Fruit fly (Drosophila melanogaster) whole organism, embryonic: Measurements from ENCODE around the gene DopEcR.
A peak's percentile ranks its signal among the peaks of the same experiment; 100 is the strongest.

Source experiments
- CG10431 ChIP-seq: fragments of 200-800 bp; sonication (Bioruptor generic); optimal IDR thresholded peaks from 3 replicates; lab custom pipeline; 2018; ENCODE audit warnings: missing biosample characterization, mild to moderate bottlenecking, missing genetic modification characterization
- CG11398 ChIP-seq: fragments of 200-800 bp; sonication (Bioruptor generic); optimal IDR thresholded peaks from 2 replicates; lab custom pipeline; 2016; ENCODE audit warnings: missing biosample characterization, missing genetic modification characterization
- CG11504 ChIP-seq: fragments of 200-800 bp; sonication (Bioruptor generic); optimal IDR thresholded peaks from 3 replicates; lab custom pipeline; 2019; ENCODE audit warnings: missing biosample characterization, mild to moderate bottlenecking, missing genetic modification characterization, moderate library complexity
- CG14667 ChIP-seq: fragments of 200-800 bp; sonication (Bioruptor generic); IDR thresholded peaks from 2 replicates; pipeline ENCODE4 v1.3.6; 2022; ENCODE audit warnings: missing biosample characterization, missing genetic modification characterization
- CG14965 ChIP-seq: fragments of 200-800 bp; sonication (Bioruptor generic); optimal IDR thresholded peaks from 2 replicates; lab custom pipeline; 2016; ENCODE audit warnings: missing biosample characterization, missing genetic modification characterization, borderline replicate concordance
- CG31441 ChIP-seq: fragments of 200-800 bp; sonication (Bioruptor generic); IDR thresholded peaks from 2 replicates; pipeline ENCODE4 v1.3.6; 2022; ENCODE audit warnings: missing biosample characterization, missing genetic modification characterization
- CG32532 ChIP-seq: fragments of 200-800 bp; sonication (Bioruptor generic); IDR thresholded peaks from 2 replicates; pipeline ENCODE4 v1.3.6; 2022; ENCODE audit warnings: missing biosample characterization, missing genetic modification characterization
- CG33213 ChIP-seq: fragments of 200-800 bp; sonication (Bioruptor generic); optimal IDR thresholded peaks from 3 replicates; lab custom pipeline; 2016; ENCODE audit warnings: missing biosample characterization, missing genetic modification characterization
- CG4730 ChIP-seq: fragments of 200-800 bp; sonication (Bioruptor generic); IDR thresholded peaks from 2 replicates; pipeline ENCODE4 v1.3.6; 2022; ENCODE audit warnings: missing biosample characterization, missing genetic modification characterization
- CG7357 ChIP-seq: fragments of 200-800 bp; sonication (Bioruptor generic); IDR thresholded peaks from 3 replicates; pipeline ENCODE4 v1.3.6; 2022; ENCODE audit warnings: missing biosample characterization, missing genetic modification characterization
- CG7745 ChIP-seq: fragments of 200-800 bp; sonication (Bioruptor generic); optimal IDR thresholded peaks from 2 replicates; lab custom pipeline; 2018; ENCODE audit warnings: missing biosample characterization, mild to moderate bottlenecking, missing genetic modification characterization, moderate library complexity
- CG8388 ChIP-seq: fragments of 200-800 bp; sonication (Bioruptor generic); optimal IDR thresholded peaks from 2 replicates; lab custom pipeline; 2019; ENCODE audit warnings: missing biosample characterization, mild to moderate bottlenecking, missing genetic modification characterization, moderate library complexity
- CG9797 ChIP-seq: fragments of 200-800 bp; sonication (Bioruptor generic); optimal IDR thresholded peaks from 3 replicates; lab custom pipeline; 2018; ENCODE audit warnings: missing biosample characterization, mild to moderate bottlenecking, missing genetic modification characterization
- CG9932 ChIP-seq: fragments of 200-800 bp; sonication (Bioruptor generic); IDR thresholded peaks from 2 replicates; pipeline ENCODE4 v1.3.6; 2022; ENCODE audit warnings: missing biosample characterization, missing genetic modification characterization
- D ChIP-seq, 2 experiments: fragments of 200-800 bp in 1 of 2; fragments of >200 bp in 1 of 2; sonication (Bioruptor generic) in 1 of 2; optimal IDR thresholded peaks; 2 replicates in 1 of 2; 3 replicates in 1 of 2; lab custom pipeline; 2017; ENCODE audit warnings: mild to moderate bottlenecking in 1 of 2, missing biosample characterization in 1 of 2, missing genetic modification characterization in 1 of 2, missing genetic modification reagents in 1 of 2
- Doc3 ChIP-seq: fragments of 200-800 bp; sonication (Bioruptor generic); IDR thresholded peaks from 3 replicates; pipeline ENCODE4 v1.3.6; 2022; ENCODE audit warnings: missing biosample characterization, missing genetic modification characterization; ENCODE audit not compliant: partially characterized antibody
- E2f2 ChIP-seq: fragments of 200-800 bp; sonication (Bioruptor generic); IDR thresholded peaks from 2 replicates; pipeline ENCODE4 v1.3.6; 2022; ENCODE audit warnings: missing biosample characterization, missing genetic modification characterization
- Fer2 ChIP-seq: fragments of 200-800 bp; sonication (Bioruptor generic); optimal IDR thresholded peaks from 2 replicates; lab custom pipeline; 2018; ENCODE audit warnings: missing biosample characterization, mild to moderate bottlenecking, missing genetic modification characterization, moderate library complexity
- H15 ChIP-seq: fragments of 200-800 bp; sonication (Bioruptor generic); IDR thresholded peaks from 3 replicates; pipeline ENCODE4 v1.3.6; 2022; ENCODE audit warnings: missing biosample characterization, missing genetic modification characterization
- HLHmδ ChIP-seq: fragments of 200-800 bp; sonication (Bioruptor generic); optimal IDR thresholded peaks from 2 replicates; lab custom pipeline; 2018; ENCODE audit warnings: missing biosample characterization, mild to moderate bottlenecking, missing genetic modification characterization, moderate library complexity
- Lim3 ChIP-seq: fragments of 200-800 bp; sonication (Bioruptor generic); IDR thresholded peaks from 2 replicates; pipeline ENCODE4 v1.3.6; 2022; ENCODE audit warnings: missing biosample characterization, missing genetic modification characterization
- MTF-1 ChIP-seq: fragments of 200-800 bp; sonication (Bioruptor generic); optimal IDR thresholded peaks from 2 replicates; lab custom pipeline; 2018; ENCODE audit warnings: missing biosample characterization, mild to moderate bottlenecking, missing genetic modification characterization, borderline replicate concordance
- Mad ChIP-seq: fragments of 200-800 bp; sonication (Bioruptor generic); optimal IDR thresholded peaks from 2 replicates; lab custom pipeline; 2016; ENCODE audit warnings: missing biosample characterization, missing genetic modification characterization
- NC2β ChIP-seq: fragments of 200-800 bp; sonication (Bioruptor generic); optimal IDR thresholded peaks from 2 replicates; lab custom pipeline; 2016; ENCODE audit warnings: missing biosample characterization, missing genetic modification characterization
- NK7.1 ChIP-seq: fragments of 200-800 bp; sonication (Bioruptor generic); optimal IDR thresholded peaks from 3 replicates; lab custom pipeline; 2016; ENCODE audit warnings: missing biosample characterization, missing genetic modification characterization
- Nf-YB ChIP-seq: fragments of 200-800 bp; sonication (Bioruptor generic); optimal IDR thresholded peaks from 3 replicates; lab custom pipeline; 2019; ENCODE audit warnings: missing biosample characterization, mild to moderate bottlenecking, missing genetic modification characterization, moderate library complexity
- Ravus ChIP-seq: fragments of 200-800 bp; sonication (Bioruptor generic); IDR thresholded peaks from 2 replicates; pipeline ENCODE4 v1.3.6; 2022; ENCODE audit warnings: missing biosample characterization, missing genetic modification characterization
- Sry-δ ChIP-seq: fragments of 200-800 bp; sonication (Bioruptor generic); optimal IDR thresholded peaks from 2 replicates; lab custom pipeline; 2016; ENCODE audit warnings: missing biosample characterization, missing genetic modification characterization
- chif ChIP-seq, 2 experiments: fragments of 200-800 bp; sonication (Bioruptor generic); optimal IDR thresholded peaks; 3 replicates each; lab custom pipeline; 2016; ENCODE audit warnings: missing biosample characterization in 2 of 2, missing genetic modification characterization in 2 of 2
- crc ChIP-seq: fragments of 200-800 bp; sonication (Bioruptor generic); optimal IDR thresholded peaks from 2 replicates; lab custom pipeline; 2016; ENCODE audit warnings: missing biosample characterization, missing genetic modification characterization
- emc ChIP-seq: fragments of 200-800 bp; sonication (Bioruptor generic); optimal IDR thresholded peaks from 2 replicates; lab custom pipeline; 2016; ENCODE audit warnings: missing biosample characterization, missing genetic modification characterization
- her ChIP-seq: fragments of 200-800 bp; sonication (Bioruptor generic); optimal IDR thresholded peaks from 2 replicates; lab custom pipeline; 2016; ENCODE audit warnings: missing biosample characterization, missing genetic modification characterization
- ind ChIP-seq: fragments of 200-800 bp; sonication (Bioruptor generic); optimal IDR thresholded peaks from 3 replicates; lab custom pipeline; 2016; ENCODE audit warnings: missing biosample characterization, missing genetic modification characterization
- kah ChIP-seq: fragments of 200-800 bp; sonication (Bioruptor generic); optimal IDR thresholded peaks from 2 replicates; lab custom pipeline; 2018; ENCODE audit warnings: missing biosample characterization, mild to moderate bottlenecking, missing genetic modification characterization
- maf-S ChIP-seq: fragments of 200-800 bp; sonication (Bioruptor generic); optimal IDR thresholded peaks from 2 replicates; lab custom pipeline; 2016; ENCODE audit warnings: missing biosample characterization, missing genetic modification characterization
- mam ChIP-seq: fragments of 200-800 bp; sonication (Bioruptor generic); optimal IDR thresholded peaks from 3 replicates; lab custom pipeline; 2016; ENCODE audit warnings: missing biosample characterization, missing genetic modification characterization
- onecut ChIP-seq: fragments of 200-800 bp; sonication (Bioruptor generic); IDR thresholded peaks from 2 replicates; pipeline ENCODE4 v1.3.6; 2022; ENCODE audit warnings: missing biosample characterization, missing genetic modification characterization
- row ChIP-seq: fragments of 200-800 bp; sonication (Bioruptor generic); IDR thresholded peaks from 3 replicates; pipeline ENCODE4 v1.3.6; 2022; ENCODE audit warnings: missing biosample characterization, missing genetic modification characterization
- scrt ChIP-seq: fragments of 200-800 bp; sonication (Bioruptor generic); optimal IDR thresholded peaks from 2 replicates; lab custom pipeline; 2018; ENCODE audit warnings: missing biosample characterization, mild to moderate bottlenecking, missing genetic modification characterization, moderate library complexity
- sd ChIP-seq: fragments of 200-800 bp; sonication (Bioruptor generic); optimal IDR thresholded peaks from 3 replicates; lab custom pipeline; 2018; ENCODE audit warnings: missing biosample characterization, mild to moderate bottlenecking, missing genetic modification characterization, moderate library complexity
- seq ChIP-seq: fragments of 200-800 bp; sonication (Bioruptor generic); IDR thresholded peaks from 2 replicates; pipeline ENCODE4 v1.3.6; 2022; ENCODE audit warnings: missing biosample characterization, missing genetic modification characterization
- sob ChIP-seq: fragments of 200-800 bp; sonication (Bioruptor generic); IDR thresholded peaks from 2 replicates; pipeline ENCODE4 v1.3.6; 2022; ENCODE audit warnings: missing biosample characterization, missing genetic modification characterization
- ssp ChIP-seq: fragments of 200-800 bp; sonication (Bioruptor generic); IDR thresholded peaks from 2 replicates; pipeline ENCODE4 v1.3.6; 2022; ENCODE audit warnings: missing biosample characterization, missing genetic modification characterization
- sug ChIP-seq: fragments of 200-800 bp; optimal IDR thresholded peaks from 2 replicates; lab custom pipeline; 2019; ENCODE audit warnings: missing biosample characterization, mild to moderate bottlenecking, missing genetic modification characterization, moderate library complexity
- tap ChIP-seq: fragments of 200-800 bp; optimal IDR thresholded peaks from 3 replicates; lab custom pipeline; 2019; ENCODE audit warnings: missing biosample characterization, mild to moderate bottlenecking, missing genetic modification characterization, moderate library complexity
- trh ChIP-seq: fragments of 200-800 bp; sonication (Bioruptor generic); optimal IDR thresholded peaks from 2 replicates; lab custom pipeline; 2016; ENCODE audit warnings: missing biosample characterization, missing genetic modification characterization
- ttk ChIP-seq: fragments of 200-800 bp; sonication (Bioruptor generic); IDR thresholded peaks from 2 replicates; pipeline ENCODE4 v2.1.2; 2022; ENCODE audit warnings: missing biosample characterization, missing genetic modification characterization
- unpg ChIP-seq: fragments of 200-800 bp; sonication (Bioruptor generic); optimal IDR thresholded peaks from 3 replicates; lab custom pipeline; 2018; ENCODE audit warnings: missing biosample characterization, mild to moderate bottlenecking, missing genetic modification characterization, moderate library complexity
- usp ChIP-seq: fragments of >200 bp; optimal IDR thresholded peaks from 2 replicates; lab custom pipeline; 2017; ENCODE audit warnings: missing biosample characterization, missing genetic modification characterization
- wdn ChIP-seq: fragments of 200-800 bp; sonication (Bioruptor generic); IDR thresholded peaks from 2 replicates; pipeline ENCODE4 v1.3.6; 2022; ENCODE audit warnings: missing biosample characterization, missing genetic modification characterization
- zf30C ChIP-seq: fragments of 200-800 bp; sonication (Bioruptor generic); optimal IDR thresholded peaks from 3 replicates; lab custom pipeline; 2018; ENCODE audit warnings: missing biosample characterization, mild to moderate bottlenecking, missing genetic modification characterization

The DopEcR gene

DNA sequence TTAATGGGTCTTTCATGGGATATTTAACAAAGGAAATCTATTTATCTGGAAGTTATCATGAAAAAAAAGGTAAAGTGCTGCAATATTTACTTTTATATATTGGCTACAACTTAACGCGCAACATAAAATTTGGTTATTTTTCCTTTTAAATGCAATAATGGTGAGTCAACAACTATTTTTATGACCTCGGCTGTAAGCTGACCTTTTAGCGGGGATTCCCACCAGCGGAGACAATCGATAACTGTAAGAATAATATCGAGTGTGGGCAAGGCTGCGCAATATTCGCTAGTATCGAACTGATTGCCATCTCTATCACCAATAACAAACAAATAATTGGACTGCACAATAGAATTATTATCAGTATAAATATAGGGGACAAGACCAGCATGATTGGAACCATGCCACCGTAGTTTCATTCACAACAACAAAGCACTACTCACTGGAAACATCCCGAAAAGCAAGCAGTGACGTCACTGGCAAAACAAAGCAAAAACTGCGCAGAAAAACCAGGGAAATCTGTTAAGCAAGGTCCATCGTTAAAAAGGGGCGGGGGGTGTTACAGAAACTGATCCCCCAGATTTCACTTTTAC is 23.1 kb upstream of the DopEcR start, which contains the start of gene Syx17 (continued):
- TF ChIP-seq CG7357, result no peak
- no peak for TF ChIP-seq NK7.1 (GFP tag; lab: Kevin White, UChicago)
- TF ChIP-seq HLHmδ, result no peak
- peak; percentile 97 for TF ChIP-seq Sry-δ
- TF ChIP-seq CG8388, result peak; percentile 45
- no peak for TF ChIP-seq Ravus
- TF ChIP-seq sd (tag; lab: Kevin White, UChicago), result peak; percentile 29
- peak; percentile 50 for TF ChIP-seq maf-S
- peak; percentile 10 for TF ChIP-seq CG11398 (GFP tag; lab: Kevin White, UChicago)
- TF ChIP-seq CG32532 (GFP tag; lab: Robert Waterston, UW), result peak; percentile 70
- TF ChIP-seq seq (GFP tag; lab: Robert Waterston, UW), result no peak
- peak; percentile 9 for TF ChIP-seq CG9797 (GFP tag; lab: Kevin White, UChicago)
- TF ChIP-seq sug (tag; lab: Kevin White, UChicago), result peak; percentile 75
- no peak; the same call in 1 of the 2 replicates for TF ChIP-seq ssp
- TF ChIP-seq her (GFP tag; lab: Kevin White, UChicago), result peak; percentile 59
- TF ChIP-seq CG4730 (GFP tag; lab: Robert Waterston, UW), result no peak
- peak; percentile 75 for TF ChIP-seq onecut (GFP tag; lab: Robert Waterston, UW)
- TF ChIP-seq NC2β (GFP tag; lab: Kevin White, UChicago), result peak; percentile 65
- peak; percentile 55 for TF ChIP-seq E2f2 (GFP tag; lab: Robert Waterston, UW)
- no peak for TF ChIP-seq emc (GFP tag; lab: Kevin White, UChicago)
- no peak for TF ChIP-seq H15 (GFP tag; lab: Robert Waterston, UW)
- TF ChIP-seq crc (GFP tag; lab: Kevin White, UChicago), result peak; percentile 10
- TF ChIP-seq MTF-1 (GFP tag; lab: Kevin White, UChicago), result no peak
- peak; percentile 30 for TF ChIP-seq zf30C (GFP tag; lab: Kevin White, UChicago)
- TF ChIP-seq Nf-YB (GFP tag; lab: Kevin White, UChicago), result peak; percentile 36
- TF ChIP-seq CG10431, result no peak
- peak; percentile 76 for TF ChIP-seq Doc3 (GFP tag; lab: Robert Waterston, UW)
- peak; percentile 32 for TF ChIP-seq ind (GFP tag; lab: Kevin White, UChicago)
- peak in 1 of 2 experiments; percentile 43 for TF ChIP-seq chif (GFP tag; optimal IDR thresholded peaks at IDR 0.05; lab: Kevin White, UChicago)
- TF ChIP-seq CG9932, result peak; percentile 83
- TF ChIP-seq D (optimal IDR thresholded peaks at IDR 0.05; lab: Kevin White, UChicago), result no peak
- TF ChIP-seq D (GFP tag; optimal IDR thresholded peaks at IDR 0.05; lab: Kevin White, UChicago), result peak; percentile 36
- TF ChIP-seq Mad, result peak; percentile 73
- peak; percentile 23 for TF ChIP-seq trh (GFP tag; lab: Kevin White, UChicago)
- TF ChIP-seq Fer2 (tag; lab: Kevin White, UChicago), result no peak
- no peak for TF ChIP-seq usp (GFP tag; lab: Kevin White, UChicago)
- TF ChIP-seq tap (tag; lab: Kevin White, UChicago), result peak; percentile 27
- no peak for TF ChIP-seq kah
- TF ChIP-seq CG33213 (GFP tag; lab: Kevin White, UChicago), result peak; percentile 70
- TF ChIP-seq scrt, result peak; percentile 11
- peak; percentile 52 for TF ChIP-seq unpg (GFP tag; lab: Kevin White, UChicago)
- TF ChIP-seq mam (GFP tag; lab: Kevin White, UChicago), result peak; percentile 78
- TF ChIP-seq CG31441 (GFP tag; lab: Robert Waterston, UW), result peak; percentile 72
- peak; percentile 71 for TF ChIP-seq sob (GFP tag; lab: Robert Waterston, UW)
- no peak for TF ChIP-seq CG14667
- TF ChIP-seq ttk (GFP tag; lab: Robert Waterston, UW), result peak; percentile 43
- no peak for TF ChIP-seq CG7745 (tag; lab: Kevin White, UChicago)
- TF ChIP-seq row (GFP tag; lab: Robert Waterston, UW), result peak; percentile 64
- TF ChIP-seq Lim3 (GFP tag; lab: Robert Waterston, UW), result no peak
- peak; percentile 64 for TF ChIP-seq CG11504 (tag; lab: Kevin White, UChicago)
- TF ChIP-seq CG14965 (GFP tag; lab: Kevin White, UChicago), result no peak
- TF ChIP-seq wdn (GFP tag; lab: Robert Waterston, UW), result 0 out of 2 replicates have a peak, but pooled peaks have one; percentile 20
